Worm (Caenorhabditis elegans) whole organism, L3 larva: Measurements from ENCODE around the gene EEED8.4.

Source experiments
- ZK546.5 ChIP-seq: sonication (generic microtip); optimal IDR thresholded peaks from 2 replicates; lab custom pipeline; 2017; ENCODE audit warnings: missing biosample characterization, missing genetic modification characterization
- ceh-16 ChIP-seq: sonication (generic microtip); optimal IDR thresholded peaks from 2 replicates; lab custom pipeline; 2017; ENCODE audit warnings: missing biosample characterization, missing genetic modification characterization
- ceh-9 ChIP-seq: sonication (generic microtip); optimal IDR thresholded peaks from 2 replicates; lab custom pipeline; 2018; ENCODE audit warnings: missing biosample characterization, missing genetic modification characterization
- daf-12 ChIP-seq: fragments of 150-350 bp; optimal IDR thresholded peaks from 2 replicates; lab custom pipeline; 2014; ENCODE audit warnings: missing biosample characterization, missing genetic modification reagents, missing genetic modification characterization
- egl-27 ChIP-seq: sonication (generic microtip); optimal IDR thresholded peaks from 4 replicates; lab custom pipeline; 2017; ENCODE audit warnings: missing biosample characterization, missing genetic modification reagents, missing genetic modification characterization
- egl-5 ChIP-seq: fragments of 150-350 bp; optimal IDR thresholded peaks from 2 replicates; lab custom pipeline; 2017; ENCODE audit warnings: missing biosample characterization, missing genetic modification reagents, missing genetic modification characterization, inconsistent platforms
- elt-1 ChIP-seq: fragments of 150-350 bp; optimal IDR thresholded peaks from 2 replicates; lab custom pipeline; 2014; ENCODE audit warnings: missing biosample characterization, missing genetic modification characterization
- eor-1 ChIP-seq, 2 experiments: fragments of 150-350 bp; optimal IDR thresholded peaks; 2 replicates each; lab custom pipeline; 2014 to 2018; ENCODE audit warnings: missing biosample characterization in 2 of 2, missing genetic modification characterization in 2 of 2
- fkh-10 ChIP-seq: sonication (generic microtip); optimal IDR thresholded peaks from 2 replicates; lab custom pipeline; 2017; ENCODE audit warnings: missing biosample characterization, missing genetic modification reagents, missing genetic modification characterization
- hmg-11 ChIP-seq: sonication (generic microtip); optimal IDR thresholded peaks from 2 replicates; lab custom pipeline; 2016; ENCODE audit warnings: missing genetic modification characterization, missing compliant biosample characterization
- jun-1 ChIP-seq: fragments of 150-350 bp; optimal IDR thresholded peaks from 2 replicates; lab custom pipeline; 2014; ENCODE audit warnings: missing biosample characterization, missing genetic modification reagents, missing genetic modification characterization
- lin-15B ChIP-seq: fragments of 150-350 bp; optimal IDR thresholded peaks from 2 replicates; lab custom pipeline; 2014; ENCODE audit warnings: missing biosample characterization, missing genetic modification characterization
- lin-39 ChIP-seq: fragments of 150-350 bp; optimal IDR thresholded peaks from 2 replicates; lab custom pipeline; 2018; ENCODE audit warnings: missing biosample characterization, missing genetic modification reagents, missing genetic modification characterization
- lsy-12 ChIP-seq: sonication (generic microtip); optimal IDR thresholded peaks from 2 replicates; lab custom pipeline; 2016; ENCODE audit warnings: mild to moderate bottlenecking, missing genetic modification characterization, missing compliant biosample characterization
- mdl-1 ChIP-seq: fragments of 150-350 bp; optimal IDR thresholded peaks from 2 replicates; lab custom pipeline; 2014; ENCODE audit warnings: missing biosample characterization, missing genetic modification characterization
- mml-1 ChIP-seq: fragments of 150-350 bp; sonication (generic microtip); optimal IDR thresholded peaks from 3 replicates; lab custom pipeline; 2014; ENCODE audit warnings: missing biosample characterization, missing genetic modification characterization
- nhr-11 ChIP-seq: fragments of 150-350 bp; optimal IDR thresholded peaks from 2 replicates; lab custom pipeline; 2014; ENCODE audit warnings: missing biosample characterization, missing genetic modification characterization
- nhr-25 ChIP-seq: sonication (generic microtip); optimal IDR thresholded peaks from 2 replicates; lab custom pipeline; 2017; ENCODE audit warnings: missing biosample characterization, missing genetic modification characterization
- nhr-28 ChIP-seq: fragments of 150-350 bp; optimal IDR thresholded peaks from 2 replicates; lab custom pipeline; 2014; ENCODE audit warnings: missing biosample characterization, missing genetic modification characterization
- nhr-43 ChIP-seq: sonication (generic microtip); optimal IDR thresholded peaks from 2 replicates; lab custom pipeline; 2016; ENCODE audit warnings: mild to moderate bottlenecking, missing genetic modification characterization, missing compliant biosample characterization; ENCODE audit not compliant: poor library complexity, severe bottlenecking
- nhr-67 ChIP-seq: fragments of 150-350 bp; optimal IDR thresholded peaks from 2 replicates; lab custom pipeline; 2014; ENCODE audit warnings: missing biosample characterization, missing genetic modification characterization
- nhr-76 ChIP-seq: fragments of 150-350 bp; sonication (generic microtip); optimal IDR thresholded peaks from 5 replicates; lab custom pipeline; 2014; ENCODE audit warnings: missing biosample characterization, missing genetic modification characterization
- pqm-1 ChIP-seq: fragments of 150-350 bp; optimal IDR thresholded peaks from 2 replicates; lab custom pipeline; 2017; ENCODE audit warnings: missing biosample characterization, missing genetic modification characterization, inconsistent platforms
- sea-2 ChIP-seq: fragments of 150-350 bp; sonication (generic microtip); optimal IDR thresholded peaks from 4 replicates; lab custom pipeline; 2014; ENCODE audit warnings: missing biosample characterization, missing genetic modification reagents, missing genetic modification characterization
- snpc-4 ChIP-seq: fragments of 150-350 bp; optimal IDR thresholded peaks from 2 replicates; lab custom pipeline; 2014; ENCODE audit warnings: missing biosample characterization, missing genetic modification characterization
- tbx-2 ChIP-seq: sonication (generic microtip); optimal IDR thresholded peaks from 2 replicates; lab custom pipeline; 2016; ENCODE audit warnings: mild to moderate bottlenecking, missing genetic modification characterization, missing compliant biosample characterization
- zag-1 ChIP-seq: fragments of 150-350 bp; optimal IDR thresholded peaks from 2 replicates; lab custom pipeline; 2014; ENCODE audit warnings: missing biosample characterization, missing genetic modification characterization
- ztf-11 ChIP-seq: fragments of 150-350 bp; optimal IDR thresholded peaks from 2 replicates; lab custom pipeline; 2014; ENCODE audit warnings: missing biosample characterization, missing genetic modification characterization
- ztf-4 ChIP-seq: fragments of 150-350 bp; optimal IDR thresholded peaks from 2 replicates; lab custom pipeline; 2014; ENCODE audit warnings: missing biosample characterization, missing genetic modification characterization

Gene EEED8.4

DNA sequence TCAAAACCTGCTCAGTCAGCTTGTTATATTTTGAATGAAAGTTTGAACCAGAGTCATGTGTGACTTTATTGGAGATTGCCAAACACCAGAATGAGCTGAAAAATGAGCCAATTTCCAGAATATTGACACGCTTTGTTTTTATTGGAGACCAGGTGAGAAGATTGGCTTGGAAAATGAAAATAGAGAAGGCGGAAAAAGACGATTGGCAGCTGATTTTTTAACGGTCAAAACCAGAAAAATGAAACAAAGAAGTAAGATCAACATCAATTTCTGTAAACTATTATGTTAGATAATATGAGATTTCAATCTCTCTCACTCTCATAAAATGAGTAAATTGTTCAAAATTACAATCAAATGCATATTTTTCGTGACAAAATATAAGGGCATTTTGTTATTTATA lies 23.9 kb downstream of the EEED8.4 start, which contains the start of gene srx-114:
Gene srx-114 (minus strand): TSS at position 101 of the 400 bp plus-strand sequence.
- no peak for TF ChIP-seq lin-39 (tag; lab: Kevin White, UChicago)
- TF ChIP-seq hmg-11 (tag; lab: Kevin White, UChicago): no peak
- TF ChIP-seq lin-15B (tag; lab: Kevin White, UChicago): no peak
- TF ChIP-seq ztf-11: no peak
- no peak for TF ChIP-seq egl-5
- no peak for TF ChIP-seq egl-27
- TF ChIP-seq, all 47 proteins: peak for 0

ce11 chrII:5436833-5437232 lies 27.7 kb downstream of the EEED8.4 start, which contains the start of gene dct-5:
Gene dct-5 (minus strand): TSS chrII:5436933.
- TF ChIP-seq fkh-10 (GFP tag; lab: Kevin White, UChicago) (no peak), mml-1 (tag; lab: Kevin White, UChicago) (no peak), nhr-25 (peak; percentile 29), ztf-11 (no peak), sea-2 (no peak), jun-1 (tag; lab: Kevin White, UChicago) (no peak)

ce11 chrII:5437586-5437985 lies 28.5 kb downstream of the EEED8.4 start, which contains the start of gene F07F6.1:
Gene F07F6.1 (plus strand): TSS chrII:5437886.
- TF ChIP-seq elt-1 (tag; lab: Kevin White, UChicago) (no peak), lin-15B (tag; lab: Kevin White, UChicago) (no peak), tbx-2 (tag; lab: Kevin White, UChicago) (no peak), egl-5 (no peak), snpc-4 (tag; lab: Kevin White, UChicago) (no peak), hmg-11 (tag; lab: Kevin White, UChicago) (no peak), sea-2 (no peak), nhr-28 (tag; lab: Kevin White, UChicago) (no peak), eor-1 (tag; optimal IDR thresholded peaks at IDR 0.05; lab: Kevin White, UChicago) (no peak), pqm-1 (tag; lab: Kevin White, UChicago) (no peak), ztf-4 (tag; lab: Kevin White, UChicago) (no peak), nhr-67 (tag; lab: Kevin White, UChicago) (no peak), ceh-16 (tag; lab: Kevin White, UChicago) (no peak), fkh-10 (GFP tag; lab: Kevin White, UChicago) (no peak), zag-1 (no peak), lin-39 (tag; lab: Kevin White, UChicago) (no peak)

DNA sequence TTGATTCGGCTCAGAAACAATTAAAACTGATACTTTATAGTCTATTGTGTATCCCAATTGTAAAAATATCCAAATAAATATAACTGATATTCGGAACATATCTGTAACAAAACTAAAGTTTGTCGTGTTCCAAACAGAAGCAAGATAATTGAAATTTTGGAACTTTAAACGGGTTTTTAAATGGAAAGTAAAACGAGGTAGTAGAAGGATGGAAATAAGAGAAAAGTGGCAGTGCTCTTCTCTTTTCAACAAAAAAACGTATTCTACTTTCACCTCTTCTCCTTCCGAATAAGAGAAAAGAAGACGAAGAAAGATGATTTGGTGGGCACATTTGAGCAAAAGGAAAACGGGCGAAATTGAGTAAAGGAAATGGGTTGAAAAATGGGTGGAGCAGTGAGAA lies 37.4 kb downstream of the EEED8.4 start, which contains the start of gene nmr-1:
Gene nmr-1 (minus strand): TSS at position 101 of the 400 bp plus-strand sequence.
- TF ChIP-seq daf-12 (tag; lab: Kevin White, UChicago) (no peak), ztf-4 (tag; lab: Kevin White, UChicago) (no peak), ztf-11 (no peak), nhr-11 (no peak), pqm-1 (tag; lab: Kevin White, UChicago) (no peak), lin-39 (tag; lab: Kevin White, UChicago) (no peak), mdl-1 (tag; lab: Kevin White, UChicago) (no peak), eor-1 (tag; optimal IDR thresholded peaks at IDR 0.05; lab: Kevin White, UChicago) (no peak), ZK546.5 (tag; lab: Kevin White, UChicago) (no peak)

ce11 chrII:5447381-5447780 lies 38.3 kb downstream of the EEED8.4 start, which contains the start of gene cex-1:
Gene cex-1 (plus strand): TSS chrII:5447681.
- TF ChIP-seq egl-5: no peak

DNA sequence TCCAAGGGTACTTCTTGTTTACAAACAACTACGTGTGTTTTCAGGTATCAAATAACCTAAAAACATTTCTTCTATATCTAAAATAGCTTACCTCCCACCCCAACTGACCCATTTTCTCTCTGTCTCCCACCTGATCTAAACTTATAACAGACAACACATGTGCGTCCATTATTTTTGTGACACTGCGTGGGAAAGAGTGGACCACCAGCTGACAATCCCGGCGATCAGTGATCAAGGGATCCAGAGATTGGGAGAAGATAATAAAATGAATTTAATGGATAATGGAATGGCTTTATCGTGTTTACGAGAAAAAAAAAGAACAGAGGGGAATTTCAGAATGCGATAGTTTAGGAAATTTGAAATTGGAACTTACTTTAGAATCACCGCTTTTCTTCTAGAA lies 40.1 kb downstream of the EEED8.4 start:
- TF ChIP-seq nhr-43 (tag; lab: Kevin White, UChicago) (no peak), egl-5 (peak; percentile 84)

DNA sequence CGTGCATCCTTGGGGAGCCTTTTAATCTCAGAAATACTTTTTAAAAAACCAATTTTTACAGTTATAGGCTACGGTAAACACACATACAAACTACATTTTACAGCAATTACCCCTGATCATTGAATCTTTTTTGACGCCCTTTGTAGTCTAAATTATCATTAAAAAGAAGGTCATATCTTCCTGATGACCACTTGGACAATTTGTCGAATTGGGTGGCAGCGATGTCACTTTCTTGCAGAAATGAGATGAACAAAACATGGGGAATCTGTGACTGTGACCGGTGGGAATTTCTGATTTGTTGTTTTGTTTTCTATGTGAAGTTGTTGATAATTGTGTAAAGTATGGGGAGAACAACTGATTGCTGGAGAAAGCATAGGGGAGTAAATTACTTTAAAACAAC lies 40.5 kb downstream of the EEED8.4 start:
- TF ChIP-seq lin-15B (tag; lab: Kevin White, UChicago): no peak
- no peak for TF ChIP-seq pqm-1 (tag; lab: Kevin White, UChicago)
- TF ChIP-seq nhr-25: peak; percentile 18
- no peak for TF ChIP-seq jun-1 (tag; lab: Kevin White, UChicago)
- no peak for TF ChIP-seq lsy-12 (tag; lab: Kevin White, UChicago)

DNA sequence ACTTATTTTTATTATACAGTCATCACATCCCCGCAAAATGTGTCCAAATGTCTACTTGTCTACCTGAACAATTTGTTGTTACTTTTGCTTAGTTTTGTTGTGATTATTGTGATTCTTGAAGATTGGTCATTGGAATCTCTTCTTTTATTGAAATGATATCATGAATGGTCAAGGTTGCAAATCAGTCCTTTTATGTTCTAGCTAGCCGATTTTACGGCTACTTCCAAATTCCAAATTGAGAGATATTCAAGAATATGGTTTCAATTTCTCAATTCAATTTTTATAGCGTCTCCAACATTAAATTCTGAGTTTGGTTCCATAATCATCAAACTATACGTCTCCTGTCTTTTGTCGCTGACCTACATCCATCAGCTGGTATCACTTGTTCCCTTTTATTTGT lies 42.2 kb downstream of the EEED8.4 start:
- TF ChIP-seq egl-5: no peak
- TF ChIP-seq nhr-67 (tag; lab: Kevin White, UChicago): no peak
- TF ChIP-seq nhr-76 (tag; lab: Kevin White, UChicago): no peak
- no peak for TF ChIP-seq ceh-9 (tag; lab: Kevin White, UChicago)
- no peak for TF ChIP-seq ceh-16 (tag; lab: Kevin White, UChicago)
